Worm (Caenorhabditis elegans) whole organism, early embryonic: ENCODE measurements around the gene K02C4.3.

ENCODE experiments used
- B0310.2 ChIP-seq: sonication (generic microtip); optimal IDR thresholded peaks from 2 replicates; lab custom pipeline; 2016; ENCODE audit warnings: mild to moderate bottlenecking, missing genetic modification characterization, missing compliant biosample characterization
- F13C5.2 ChIP-seq: sonication (generic microtip); optimal IDR thresholded peaks from 2 replicates; lab custom pipeline; 2017; ENCODE audit warnings: mild to moderate bottlenecking, missing genetic modification characterization, inconsistent platforms, missing compliant biosample characterization
- aly-1 ChIP-seq: sonication (generic microtip); optimal IDR thresholded peaks from 2 replicates; lab custom pipeline; 2016; ENCODE audit warnings: missing genetic modification characterization, missing compliant biosample characterization
- ama-1 ChIP-seq: fragments of 150-350 bp; optimal IDR thresholded peaks from 2 replicates; lab custom pipeline; 2014
- ceh-13 ChIP-seq: fragments of 200-800 bp; sonication (Bioruptor generic); optimal IDR thresholded peaks from 2 replicates; lab custom pipeline; 2018; ENCODE audit warnings: mild to moderate bottlenecking, missing genetic modification characterization, missing compliant biosample characterization
- ceh-36 ChIP-seq: sonication (generic microtip); optimal IDR thresholded peaks from 2 replicates; lab custom pipeline; 2016; ENCODE audit warnings: missing genetic modification characterization, inconsistent platforms, missing compliant biosample characterization
- ets-7 ChIP-seq: sonication (generic microtip); optimal IDR thresholded peaks from 2 replicates; lab custom pipeline; 2016; ENCODE audit warnings: missing genotype, missing genetic modification characterization, missing compliant biosample characterization
- flt-1 ChIP-seq: fragments of 200-800 bp; sonication (Bioruptor generic); IDR thresholded peaks from 2 replicates; pipeline ENCODE4 v1.3.6; 2022; ENCODE audit warnings: missing genetic modification characterization, missing compliant biosample characterization
- hmbx-1 ChIP-seq: sonication (generic microtip); optimal IDR thresholded peaks from 2 replicates; lab custom pipeline; 2016; ENCODE audit warnings: mild to moderate bottlenecking, missing genetic modification characterization, missing compliant biosample characterization
- hmg-4 ChIP-seq: fragments of 200-800 bp; sonication (Bioruptor generic); optimal IDR thresholded peaks from 2 replicates; lab custom pipeline; 2018; ENCODE audit warnings: mild to moderate bottlenecking, missing genetic modification characterization, missing compliant biosample characterization
- hnd-1 ChIP-seq: sonication (generic microtip); optimal IDR thresholded peaks from 2 replicates; lab custom pipeline; 2016; ENCODE audit warnings: missing genetic modification characterization, missing compliant biosample characterization
- pes-1 ChIP-seq: fragments of 200-800 bp; sonication (Bioruptor generic); IDR thresholded peaks from 2 replicates; pipeline ENCODE4 v1.3.6; 2022; ENCODE audit warnings: missing genetic modification reagents, missing genetic modification characterization, missing compliant biosample characterization
- scrt-1 ChIP-seq: fragments of 200-800 bp; sonication (Bioruptor generic); IDR thresholded peaks from 2 replicates; pipeline ENCODE4 v1.3.6; 2022; ENCODE audit warnings: missing genetic modification characterization, missing compliant biosample characterization
- sea-1 ChIP-seq: fragments of 200-800 bp; sonication (Bioruptor generic); conservative IDR thresholded peaks from 2 replicates; pipeline ENCODE4 v1.3.6; 2022; ENCODE audit warnings: missing genetic modification characterization, missing compliant biosample characterization
- tbx-11 ChIP-seq: fragments of 200-800 bp; sonication (Bioruptor generic); IDR thresholded peaks from 2 replicates; pipeline ENCODE4 v1.3.6; 2022; ENCODE audit warnings: missing genetic modification characterization, missing compliant biosample characterization
- tbx-37 ChIP-seq: fragments of 200-800 bp; sonication (Bioruptor generic); conservative IDR thresholded peaks from 2 replicates; pipeline ENCODE4 v1.3.6; 2022; ENCODE audit warnings: missing genetic modification reagents, missing genetic modification characterization, missing compliant biosample characterization
- tra-4 ChIP-seq: sonication (generic microtip); optimal IDR thresholded peaks from 2 replicates; lab custom pipeline; 2017; ENCODE audit warnings: missing genetic modification characterization, missing compliant biosample characterization

The K02C4.3 gene

DNA sequence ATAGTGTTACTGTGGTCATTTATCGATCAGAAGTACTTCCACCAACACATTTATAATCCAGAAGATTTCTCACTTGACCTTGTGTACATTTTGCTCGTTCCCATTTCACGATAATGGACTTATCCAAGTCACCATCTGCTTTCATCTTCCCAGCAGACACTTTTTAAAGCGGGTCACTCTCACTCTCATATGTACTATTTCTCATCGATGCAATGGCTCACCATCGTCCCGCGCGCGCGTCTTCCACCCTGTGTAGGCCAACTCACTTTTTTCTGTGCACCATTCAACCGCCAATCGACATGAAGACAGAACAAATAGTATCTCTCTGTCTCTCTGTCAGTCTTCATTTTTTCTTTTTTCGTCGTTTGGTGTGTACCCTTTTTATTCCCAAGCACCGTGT, 34.5 kb downstream of the K02C4.3 start:
- TF ChIP-seq pes-1 (GFP tag; lab: Robert Waterston, UW) (no peak), F13C5.2 (tag; lab: Kevin White, UChicago) (no peak), ama-1 (lab: Kevin White, UChicago) (no peak), tbx-37 (GFP tag; lab: Robert Waterston, UW) (no peak), tra-4 (tag; lab: Kevin White, UChicago) (no peak), ets-7 (tag; lab: Kevin White, UChicago) (no peak), scrt-1 (GFP tag; lab: Robert Waterston, UW) (no peak), hnd-1 (tag; lab: Kevin White, UChicago) (no peak), ceh-36 (no peak), hmg-4 (GFP tag; lab: Kevin White, UChicago) (no peak), tbx-11 (GFP tag; lab: Robert Waterston, UW) (no peak)

DNA sequence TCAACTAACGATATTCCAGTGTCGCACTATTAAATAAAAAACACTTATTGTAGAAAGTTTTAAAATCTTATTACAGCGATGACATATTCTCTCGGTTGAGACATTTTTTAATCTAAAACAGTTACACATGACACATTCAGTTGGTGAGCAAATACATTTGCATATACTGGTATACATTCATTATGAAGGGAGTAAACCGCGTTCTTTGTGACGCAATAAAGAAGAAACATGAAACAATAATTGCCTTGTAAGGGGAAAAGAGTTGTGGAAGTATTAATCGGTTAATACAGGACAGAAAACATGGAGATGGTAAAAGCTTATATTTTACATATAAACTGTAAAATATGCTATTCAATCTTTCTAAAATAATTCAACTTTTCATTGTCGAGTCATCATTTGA, 35.3 kb downstream of the K02C4.3 start:
- no peak for TF ChIP-seq pes-1 (GFP tag; lab: Robert Waterston, UW)
- no peak for TF ChIP-seq B0310.2 (tag; lab: Kevin White, UChicago)
- no peak for TF ChIP-seq ama-1 (lab: Kevin White, UChicago)
- TF ChIP-seq hmbx-1 (tag; lab: Kevin White, UChicago) = no peak
- no peak for TF ChIP-seq tbx-11 (GFP tag; lab: Robert Waterston, UW)
- no peak for TF ChIP-seq ets-7 (tag; lab: Kevin White, UChicago)
- TF ChIP-seq sea-1 (GFP tag; lab: Robert Waterston, UW) = no peak
- TF ChIP-seq ceh-36 = no peak
- no peak for TF ChIP-seq tra-4 (tag; lab: Kevin White, UChicago)
- no peak for TF ChIP-seq flt-1 (GFP tag; lab: Robert Waterston, UW)
- TF ChIP-seq hmg-4 (GFP tag; lab: Kevin White, UChicago) = no peak

DNA sequence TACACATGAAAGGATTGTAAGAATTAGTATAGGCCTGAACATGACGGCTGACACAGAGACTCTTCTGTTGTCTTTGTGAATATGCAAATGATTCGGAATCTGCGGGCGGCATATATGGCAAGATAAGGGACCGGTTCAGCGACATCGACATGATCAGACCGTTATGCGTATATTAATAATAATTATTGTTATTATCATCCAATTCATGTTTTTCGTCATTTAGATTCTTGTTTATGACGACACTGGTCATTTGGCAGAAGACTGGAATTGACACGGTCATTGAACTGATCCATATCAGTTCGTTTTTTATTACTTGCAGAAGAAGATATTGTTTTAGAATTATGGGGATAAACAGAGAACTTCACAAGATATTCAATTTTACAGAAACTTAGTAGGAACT, 36.2 kb downstream of the K02C4.3 start, which contains the start of gene mtre-1:
Gene mtre-1, minus strand, starts transcription at position 101 of the 400 bp plus-strand sequence.
- no peak for TF ChIP-seq flt-1 (GFP tag; lab: Robert Waterston, UW)
- no peak for TF ChIP-seq aly-1 (tag; lab: Kevin White, UChicago)

DNA sequence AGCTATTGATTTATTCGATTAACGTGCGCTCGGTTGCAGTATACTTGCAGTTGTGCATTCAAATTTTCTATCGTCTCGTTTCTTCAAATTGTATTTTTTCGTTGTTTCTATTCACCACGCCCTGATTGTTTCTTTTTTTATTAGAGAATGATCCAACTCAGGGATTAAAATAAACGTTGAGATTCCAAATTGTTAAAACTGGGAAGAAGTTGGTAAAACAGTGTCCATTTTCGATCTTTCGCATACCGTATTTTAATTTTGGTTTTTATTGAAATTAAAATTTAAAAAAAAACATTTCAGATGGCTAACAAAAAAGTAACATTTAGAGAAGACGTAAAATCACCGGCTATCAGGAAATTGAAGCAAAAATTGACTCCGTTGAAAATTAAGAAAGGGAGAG, 39.4 kb downstream of the K02C4.3 start, which contains the start of gene apn-1:
Gene apn-1, plus strand, starts transcription at position 301 of the 400 bp plus-strand sequence.
- no peak for TF ChIP-seq ets-7 (tag; lab: Kevin White, UChicago)
- TF ChIP-seq ceh-13 (GFP tag; lab: Kevin White, UChicago) = no peak
- no peak for TF ChIP-seq ceh-36

DNA sequence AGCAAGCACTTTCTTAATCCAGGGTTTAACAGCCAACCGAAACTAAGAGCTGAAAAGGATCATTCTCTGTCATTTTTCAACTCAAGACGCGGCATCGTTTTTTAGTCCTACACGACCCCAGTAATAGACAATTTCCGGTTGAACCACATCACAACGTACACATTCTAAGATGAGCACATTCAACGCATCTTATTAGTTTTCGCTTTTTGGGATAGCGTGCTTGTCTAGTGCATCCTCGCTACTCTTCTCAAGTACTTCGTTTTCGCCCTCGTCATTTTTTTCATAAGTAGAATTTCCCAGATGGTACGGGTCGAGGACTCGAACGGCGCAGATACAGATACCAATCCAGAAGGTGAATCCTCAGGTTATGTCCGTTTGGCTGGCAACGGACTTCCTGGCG, 44.4 kb downstream of the K02C4.3 start, which contains the start of gene T05H10.1:
Gene T05H10.1, plus strand, starts transcription at position 301 of the 400 bp plus-strand sequence.
- TF ChIP-seq tra-4 (tag; lab: Kevin White, UChicago) (no peak), sea-1 (GFP tag; lab: Robert Waterston, UW) (no peak), tbx-11 (GFP tag; lab: Robert Waterston, UW) (no peak), ceh-13 (GFP tag; lab: Kevin White, UChicago) (no peak)

DNA sequence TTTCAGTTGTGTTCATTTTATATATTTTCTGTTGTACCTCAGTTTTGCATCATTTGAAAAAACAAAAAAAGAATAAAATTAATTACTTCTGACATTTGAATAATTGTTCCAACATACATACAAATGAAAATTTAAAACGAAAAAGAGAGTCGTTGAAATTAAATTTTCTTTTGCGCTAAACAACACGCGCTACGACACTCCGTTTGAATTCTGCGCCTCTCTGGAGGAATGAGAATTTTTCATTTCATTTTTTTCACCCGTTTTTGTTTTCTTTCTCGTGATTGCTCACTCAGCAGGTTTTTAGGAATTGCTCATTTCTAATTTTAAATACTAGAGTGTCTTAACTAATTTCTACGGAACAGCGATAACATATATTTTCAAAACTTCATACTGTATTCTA, 45.0 kb downstream of the K02C4.3 start:
- TF ChIP-seq tbx-37 (GFP tag; lab: Robert Waterston, UW) (no peak), tra-4 (tag; lab: Kevin White, UChicago) (no peak), hmg-4 (GFP tag; lab: Kevin White, UChicago) (no peak), B0310.2 (tag; lab: Kevin White, UChicago) (no peak), pes-1 (GFP tag; lab: Robert Waterston, UW) (no peak), sea-1 (GFP tag; lab: Robert Waterston, UW) (no peak), ceh-13 (GFP tag; lab: Kevin White, UChicago) (no peak), ceh-36 (no peak), flt-1 (GFP tag; lab: Robert Waterston, UW) (no peak), tbx-11 (GFP tag; lab: Robert Waterston, UW) (no peak), aly-1 (tag; lab: Kevin White, UChicago) (no peak), hnd-1 (tag; lab: Kevin White, UChicago) (no peak), ama-1 (lab: Kevin White, UChicago) (no peak)

DNA sequence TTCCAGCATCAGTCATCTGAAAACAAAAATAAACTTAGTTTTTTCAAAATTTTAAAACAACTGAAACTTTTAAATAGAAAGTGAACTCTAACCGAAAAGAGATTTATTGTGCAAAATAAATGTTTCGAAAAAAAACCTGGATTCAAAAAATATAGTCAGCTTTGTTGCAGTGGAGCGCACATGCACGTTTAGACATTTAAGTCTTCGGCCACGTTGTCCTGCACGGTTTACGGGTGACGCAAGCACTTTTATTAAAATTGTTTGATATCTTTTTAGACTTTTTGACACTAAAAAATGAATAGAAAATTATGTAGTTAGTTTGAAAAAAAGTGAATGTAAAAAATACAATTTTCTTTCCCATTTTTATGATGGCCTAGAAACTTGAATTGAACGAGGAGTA, 47.2 kb downstream of the K02C4.3 start, which contains the start of the genes ubh-4 and algn-6:
Gene ubh-4, minus strand, starts transcription at position 182 of the 400 bp plus-strand sequence.
Gene algn-6, plus strand, starts transcription at position 387 of the 400 bp plus-strand sequence.
- TF ChIP-seq flt-1 (GFP tag; lab: Robert Waterston, UW) = no peak
- TF ChIP-seq tbx-37 (GFP tag; lab: Robert Waterston, UW) = 0 out of 2 replicates have a peak, but pooled peaks have one; percentile 7

DNA sequence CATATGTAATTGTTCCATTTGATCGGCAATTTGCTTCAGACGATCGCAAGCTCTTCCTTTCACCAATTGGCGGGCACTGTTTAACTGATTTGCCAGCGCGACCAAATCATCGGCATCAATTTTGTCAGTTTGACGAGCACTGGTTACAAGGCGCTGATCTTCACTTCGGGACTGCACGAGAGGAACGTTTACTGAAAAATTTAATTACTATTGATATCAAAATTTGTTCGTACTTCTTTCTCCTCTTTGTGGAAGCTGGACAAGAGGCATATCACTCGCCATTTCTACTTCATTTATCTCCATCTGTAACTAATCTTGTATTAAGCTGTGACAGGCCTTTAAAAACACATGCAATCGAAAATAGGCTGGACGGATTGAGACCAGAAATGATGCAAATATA, 48.8 kb downstream of the K02C4.3 start, which contains the start of gene C08B11.9:
Gene C08B11.9, minus strand, starts transcription at position 307 of the 400 bp plus-strand sequence.
- TF ChIP-seq pes-1 (GFP tag; lab: Robert Waterston, UW) (no peak), F13C5.2 (tag; lab: Kevin White, UChicago) (no peak), hnd-1 (tag; lab: Kevin White, UChicago) (no peak), tbx-11 (GFP tag; lab: Robert Waterston, UW) (no peak), tra-4 (tag; lab: Kevin White, UChicago) (no peak), aly-1 (tag; lab: Kevin White, UChicago) (no peak), ceh-13 (GFP tag; lab: Kevin White, UChicago) (no peak), scrt-1 (GFP tag; lab: Robert Waterston, UW) (no peak), B0310.2 (tag; lab: Kevin White, UChicago) (no peak)
